Worm (Caenorhabditis elegans): ENCODE measurements around the gene egl-5.

ce11 chrIII:7843536-7843935 lies 29.4 kb downstream of the egl-5 start, which contains the start of gene ZK652.8:
- no peak for TF ChIP-seq pha-4 (tag; optimal IDR thresholded peaks at IDR 0.05)
- TF ChIP-seq snpc-4 (GFP tag; optimal IDR thresholded peaks at IDR 0.05): no peak
- no peak for TF ChIP-seq snpc-4 (tag; optimal IDR thresholded peaks at IDR 0.05)
- TF ChIP-seq pbrm-1 (GFP tag; IDR thresholded peaks at IDR 0.05): no peak
- TF ChIP-seq rcor-1 (GFP tag; IDR thresholded peaks at IDR 0.05): no peak
- no peak for TF ChIP-seq B0261.1 (tag; optimal IDR thresholded peaks at IDR 0.05)
- no peak for TF ChIP-seq dpl-1 (GFP tag; optimal IDR thresholded peaks at IDR 0.05)
- TF ChIP-seq ztf-3 (GFP tag; optimal IDR thresholded peaks at IDR 0.05): no peak
- TF ChIP-seq rpc-1 (optimal IDR thresholded peaks at IDR 0.05): no peak
- TF ChIP-seq rpc-1 (tag; optimal IDR thresholded peaks at IDR 0.05): no peak
- no peak for TF ChIP-seq attf-3 (GFP tag; conservative IDR thresholded peaks at IDR 0.05)
- no peak for TF ChIP-seq nfya-2 (GFP tag; IDR thresholded peaks at IDR 0.05)
- TF ChIP-seq unc-130 (GFP tag; optimal IDR thresholded peaks at IDR 0.05): no peak
- no peak for TF ChIP-seq tbp1 (GFP tag; optimal IDR thresholded peaks at IDR 0.05)
- no peak for TF ChIP-seq snpc-1.1 (tag; optimal IDR thresholded peaks at IDR 0.05; ENCODE audit: insufficient read depth)

Measured in whole organism, young adult.